Fruit fly (Drosophila melanogaster): ENCODE measurements around the gene pdgy.

pdgy gene

dm6 chrX:14947399-14947798, 5.9 kb downstream of the pdgy start (continued):
- TF ChIP-seq ftz-f1 (GFP tag; optimal IDR thresholded peaks at IDR 0.05) (no peak), tgo (GFP tag; IDR thresholded peaks at IDR 0.05) (no peak), CG10209 (GFP tag; optimal IDR thresholded peaks at IDR 0.05) (peak; percentile 7), inv (GFP tag; IDR thresholded peaks at IDR 0.05; ENCODE audit: partially characterized antibody) (no peak), az2 (GFP tag; optimal IDR thresholded peaks at IDR 0.05) (no peak), CG13424 (tag; optimal IDR thresholded peaks at IDR 0.05) (peak; percentile 25), CG11085 (GFP tag; IDR thresholded peaks at IDR 0.05) (no peak), HHEX (GFP tag; optimal IDR thresholded peaks at IDR 0.05) (peak; percentile 77), dati (GFP tag; IDR thresholded peaks at IDR 0.05) (no peak), CG10274 (GFP tag; optimal IDR thresholded peaks at IDR 0.05) (peak; percentile 12), CG5180 (GFP tag; optimal IDR thresholded peaks at IDR 0.05) (peak; percentile 35), onecut (GFP tag; IDR thresholded peaks at IDR 0.05) (peak; percentile 58), trh (GFP tag; optimal IDR thresholded peaks at IDR 0.05) (no peak), YL-1 (GFP tag; optimal IDR thresholded peaks at IDR 0.05) (peak; percentile 29), chif (GFP tag; optimal IDR thresholded peaks at IDR 0.05) (no peak), stc (GFP tag; IDR thresholded peaks at IDR 0.05) (peak; percentile 59), CG5245 (GFP tag; optimal IDR thresholded peaks at IDR 0.05) (no peak), CG6689 (GFP tag; IDR thresholded peaks at IDR 0.05) (0 out of 2 replicates have a peak, but pooled peaks have one; percentile 23), wek (GFP tag; optimal IDR thresholded peaks at IDR 0.05) (peak; percentile 46), CG10979 (tag; optimal IDR thresholded peaks at IDR 0.05) (no peak), gfzf (GFP tag; optimal IDR thresholded peaks at IDR 0.05) (no peak), CG10366 (GFP tag; IDR thresholded peaks at IDR 0.05) (no peak), mld (GFP tag; IDR thresholded peaks at IDR 0.05; ENCODE audit: partially characterized antibody) (no peak), CG32532 (GFP tag; IDR thresholded peaks at IDR 0.05) (peak; percentile 86), CG4820 (GFP tag; optimal IDR thresholded peaks at IDR 0.05) (no peak), CG7786 (GFP tag; optimal IDR thresholded peaks at IDR 0.05) (no peak), odd (GFP tag; optimal IDR thresholded peaks at IDR 0.05) (peak; percentile 50), CG14667 (GFP tag; IDR thresholded peaks at IDR 0.05) (no peak), CG9437 (GFP tag; optimal IDR thresholded peaks at IDR 0.05) (no peak), fd64A (GFP tag; optimal IDR thresholded peaks at IDR 0.05) (peak; percentile 24), zfh1 (GFP tag; IDR thresholded peaks at IDR 0.05) (0 out of 3 replicates have a peak, but pooled peaks have one; percentile 22), CG2875 (GFP tag; optimal IDR thresholded peaks at IDR 0.05) (peak; percentile 21), ato (GFP tag; IDR thresholded peaks at IDR 0.05; ENCODE audit: partially characterized antibody) (no peak), CG1792 (GFP tag; optimal IDR thresholded peaks at IDR 0.05) (peak; percentile 12), sr (GFP tag; IDR thresholded peaks at IDR 0.05) (peak; percentile 56; the same call in 1 of the 3 replicates), Optix (GFP tag; IDR thresholded peaks at IDR 0.05) (no peak), CG2129 (GFP tag; IDR thresholded peaks at IDR 0.05; ENCODE audit: partially characterized antibody) (no peak), phol (tag; optimal IDR thresholded peaks at IDR 0.05) (no peak), CG6254 (GFP tag; optimal IDR thresholded peaks at IDR 0.05) (peak; percentile 76), Gug (GFP tag; IDR thresholded peaks at IDR 0.05) (no peak), Ravus (GFP tag; IDR thresholded peaks at IDR 0.05) (no peak), CG17359 (tag; optimal IDR thresholded peaks at IDR 0.05) (peak; percentile 22), ci (GFP tag; IDR thresholded peaks at IDR 0.05) (peak; percentile 53; the same call in 2 of the 3 replicates), eyg (GFP tag; optimal IDR thresholded peaks at IDR 0.05) (no peak), Dad (GFP tag; optimal IDR thresholded peaks at IDR 0.05) (no peak), sob (GFP tag; IDR thresholded peaks at IDR 0.05) (peak; percentile 45; the same call in 1 of the 2 replicates), Ptx1 (GFP tag; IDR thresholded peaks at IDR 0.05) (no peak), gem (tag; optimal IDR thresholded peaks at IDR 0.05) (peak; percentile 18), bowl (GFP tag; IDR thresholded peaks at IDR 0.05) (peak; percentile 90), CG15514 (GFP tag; optimal IDR thresholded peaks at IDR 0.05) (peak; percentile 74), Atf-2 (GFP tag; optimal IDR thresholded peaks at IDR 0.05) (no peak)

Data from whole organism, embryonic.